Fruit fly (Drosophila melanogaster): ENCODE results near the gene Kat60.

- TF ChIP-seq spab (GFP tag; optimal IDR thresholded peaks at IDR 0.05) (no peak), CG6792 (GFP tag; optimal IDR thresholded peaks at IDR 0.05) (no peak)
Observed at dm6 chr3R:5211401-5211800, 20.6 kb downstream of the Kat60 start.

Measured in whole organism, prepupa.